Fruit fly (Drosophila melanogaster): ENCODE measurements around the gene Daxx.

The Daxx gene

dm6 chr2L:6470100-6470644, 10.6 kb upstream of the Daxx start:
- no peak for TF ChIP-seq CG17801 (GFP tag; optimal IDR thresholded peaks at IDR 0.05; ENCODE audit: partially characterized antibody)

DNA sequence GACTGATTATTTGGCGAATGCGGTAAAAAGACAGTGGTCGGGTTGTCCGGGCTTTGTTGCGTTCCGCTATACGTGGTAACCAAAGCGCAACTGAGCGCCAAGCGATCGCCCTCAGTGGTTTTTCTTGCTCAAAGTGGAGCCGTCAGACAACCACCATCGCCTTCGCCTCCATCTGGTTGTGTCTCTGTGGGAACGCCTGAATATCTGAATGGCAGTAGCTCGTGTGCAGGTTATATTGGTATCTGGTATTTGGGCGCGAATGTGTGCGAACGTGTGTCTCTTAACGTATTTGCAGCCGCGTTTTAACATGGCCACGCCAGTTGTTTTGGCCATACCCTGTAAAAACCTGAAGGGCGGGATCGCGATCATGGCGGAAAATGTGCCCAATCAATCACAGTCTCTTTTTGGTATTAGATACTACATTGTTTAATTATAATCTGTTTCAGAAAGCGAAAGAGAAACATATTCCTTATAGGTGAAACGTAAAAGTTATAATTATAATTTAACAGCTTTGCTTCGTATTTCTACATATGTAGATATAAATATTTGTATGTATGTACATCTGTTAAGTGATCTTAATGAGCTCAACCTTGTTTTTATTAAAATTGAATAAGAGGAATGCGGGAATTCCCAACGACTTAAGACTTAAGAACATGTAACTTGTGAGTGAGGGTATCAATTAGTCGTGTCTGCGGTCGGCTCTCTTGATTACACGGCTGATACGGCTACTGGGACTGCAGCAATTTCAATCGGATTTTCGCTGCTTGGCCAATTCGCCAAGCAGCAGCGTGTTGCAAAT, 8.6 kb upstream of the Daxx start:
- peak; percentile 21 for TF ChIP-seq CG17801 (GFP tag; optimal IDR thresholded peaks at IDR 0.05; ENCODE audit: partially characterized antibody)

DNA sequence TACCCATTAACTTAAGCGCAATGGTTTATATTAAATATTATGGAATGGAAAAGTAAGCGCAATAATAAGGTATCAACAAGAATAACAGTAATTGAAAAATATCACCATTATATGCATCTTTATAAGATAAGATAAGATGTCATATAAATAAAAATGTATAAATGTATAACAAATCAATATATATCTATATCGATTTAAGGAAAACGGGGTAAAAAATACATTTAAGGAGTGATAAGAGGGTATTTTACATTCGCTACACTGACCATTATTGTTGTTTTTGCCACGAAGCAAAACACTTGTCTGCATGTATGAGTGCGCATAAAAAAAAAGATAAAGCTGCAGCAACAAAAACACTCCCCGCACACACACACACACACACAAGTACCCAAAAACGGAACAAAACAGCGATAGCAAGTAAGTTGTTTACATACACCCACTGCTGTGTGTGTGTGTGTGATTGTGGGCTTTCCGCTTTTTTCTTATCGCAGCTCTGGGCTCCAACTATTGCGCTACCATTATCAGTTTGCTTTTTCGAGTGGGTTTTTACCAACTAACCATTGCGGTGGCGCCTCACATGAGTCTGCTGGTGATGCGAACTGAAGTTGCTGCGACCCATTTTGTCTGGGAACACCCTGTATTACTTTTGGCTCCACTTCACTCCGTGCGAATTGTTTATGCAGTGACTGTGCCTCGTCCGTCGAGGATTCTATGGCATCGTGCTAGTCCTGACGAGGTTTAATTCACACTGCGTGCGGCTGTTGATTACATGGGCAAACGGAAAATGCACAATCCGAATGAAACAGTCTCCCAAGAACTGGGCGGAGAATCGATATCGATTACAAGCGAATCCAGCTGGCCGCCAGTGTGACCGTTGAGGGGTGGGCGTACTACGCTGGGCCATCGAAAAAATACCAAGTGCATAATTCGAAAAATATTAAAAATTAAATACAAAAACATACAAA, 7.4 kb upstream of the Daxx start, which contains the start of gene mmy:
mmy (minus strand) TSS at position 829 of the 962 bp plus-strand sequence.
- peak; percentile 53 for TF ChIP-seq CG17801 (GFP tag; optimal IDR thresholded peaks at IDR 0.05; ENCODE audit: partially characterized antibody)

DNA sequence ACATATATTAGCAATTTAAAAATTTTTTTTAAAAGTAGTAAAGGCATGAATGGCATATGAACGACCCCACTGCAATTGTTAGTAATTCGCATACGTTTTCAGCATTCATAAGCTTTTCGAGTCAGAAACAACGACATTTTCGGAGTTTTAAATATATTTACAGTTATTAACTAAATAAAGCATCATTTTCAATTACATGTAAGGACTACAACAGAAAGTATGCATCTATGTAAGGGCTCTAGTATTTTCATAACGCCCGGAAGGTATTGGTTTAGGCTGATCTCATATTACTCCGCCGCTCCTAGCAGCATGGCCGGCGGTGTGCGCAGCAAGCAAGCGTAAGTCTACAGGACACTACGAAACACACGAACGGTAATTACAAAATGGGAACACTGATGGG, 6.4 kb upstream of the Daxx start:
- no peak for TF ChIP-seq CG17801 (GFP tag; optimal IDR thresholded peaks at IDR 0.05; ENCODE audit: partially characterized antibody)

DNA sequence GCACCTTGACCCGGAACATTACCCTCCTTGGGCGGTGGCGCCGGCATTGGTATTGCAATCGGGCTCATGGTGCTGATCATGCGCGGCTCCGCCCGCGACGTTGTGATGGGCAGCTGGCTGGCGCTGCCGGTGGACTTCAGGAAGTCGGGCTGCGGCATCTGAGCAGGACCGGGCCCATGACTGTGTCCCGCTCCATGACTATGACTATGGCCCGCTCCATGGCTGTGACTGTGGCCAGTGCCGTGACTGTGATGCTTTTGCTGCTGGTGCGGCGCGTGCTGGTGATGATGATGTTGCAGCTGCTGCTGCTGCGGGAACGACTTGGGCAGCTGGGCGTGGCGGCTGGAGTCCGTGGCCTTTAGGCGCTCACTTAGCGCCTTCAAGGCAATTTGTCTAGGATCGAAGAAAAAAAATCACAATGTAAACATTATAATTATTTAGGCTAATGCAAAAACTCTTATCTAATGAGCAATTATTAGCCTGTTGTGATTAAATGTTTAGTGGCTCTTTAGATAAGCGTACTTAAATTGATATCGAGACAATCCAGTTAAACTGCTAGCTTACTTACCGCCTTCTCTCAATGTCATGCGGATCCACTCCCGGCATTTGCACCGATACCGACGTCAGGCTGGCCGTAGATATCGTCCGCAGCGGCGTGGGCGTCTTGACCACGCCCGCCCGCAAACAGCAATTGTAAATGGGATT, 5.7 kb upstream of the Daxx start:
- TF ChIP-seq CG17801 (GFP tag; optimal IDR thresholded peaks at IDR 0.05; ENCODE audit: partially characterized antibody): no peak

DNA sequence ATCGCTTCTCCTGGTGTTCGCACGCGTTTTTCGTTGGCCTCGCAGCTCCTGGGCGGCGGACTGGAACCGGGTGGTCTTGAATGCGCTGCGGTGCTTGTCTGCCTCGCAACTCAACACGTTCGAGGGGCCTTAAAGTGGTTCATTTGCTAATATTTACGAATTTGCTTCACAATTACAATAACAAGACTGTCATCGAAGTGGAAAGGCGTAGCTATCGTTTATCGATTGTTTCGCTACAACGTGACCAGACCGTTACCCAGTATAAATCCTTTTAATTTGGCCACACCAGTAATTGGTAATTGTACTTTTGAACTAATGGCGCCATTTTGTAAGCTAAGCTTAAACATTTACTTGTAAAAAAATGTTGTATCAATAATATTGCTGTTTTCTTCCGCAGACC, 4.0 kb upstream of the Daxx start, which contains the start of gene CG9536:
CG9536 (minus strand) TSS at position 223 of the 400 bp plus-strand sequence.
- peak; percentile 58 for TF ChIP-seq CG17801 (GFP tag; optimal IDR thresholded peaks at IDR 0.05; ENCODE audit: partially characterized antibody)

- peak; percentile 69 for TF ChIP-seq CG17801 (GFP tag; optimal IDR thresholded peaks at IDR 0.05; ENCODE audit: partially characterized antibody)
Observed at dm6 chr2L:6479226-6479906, 1.4 kb upstream of the Daxx start.

- TF ChIP-seq CG17801 (GFP tag; optimal IDR thresholded peaks at IDR 0.05; ENCODE audit: partially characterized antibody): peak; percentile 25
Observed at dm6 chr2L:6481310-6481738, 595 bp downstream of the Daxx start.

DNA sequence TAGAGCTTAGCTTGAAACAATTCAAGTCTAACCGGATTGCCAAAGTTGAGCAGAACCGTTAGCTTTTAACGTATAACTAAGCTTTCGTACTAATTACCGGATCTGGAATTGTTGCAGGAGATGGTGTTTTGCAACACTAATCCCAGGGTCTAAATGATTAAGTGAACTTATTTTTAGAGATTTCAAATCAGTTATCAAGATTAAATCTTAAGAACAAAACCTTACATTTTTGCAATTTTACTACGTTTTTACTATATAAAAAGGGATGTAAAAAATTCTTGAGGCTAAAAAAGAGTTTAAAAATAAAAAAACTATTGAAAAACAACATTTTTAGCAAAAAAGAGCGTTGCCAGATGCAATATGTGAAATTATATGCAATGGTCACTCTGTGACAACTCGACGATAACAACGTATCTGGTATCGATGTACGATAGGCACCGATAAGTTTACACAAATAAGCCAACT, 8.0 kb downstream of the Daxx start, which contains the start of the genes KFase and epsilonCOP:
KFase (minus strand) TSS at position 81 of the 465 bp plus-strand sequence.
epsilonCOP (plus strand) TSS at position 415 of the 465 bp plus-strand sequence.
- TF ChIP-seq CG17801 (GFP tag; optimal IDR thresholded peaks at IDR 0.05; ENCODE audit: partially characterized antibody): peak; percentile 54

DNA sequence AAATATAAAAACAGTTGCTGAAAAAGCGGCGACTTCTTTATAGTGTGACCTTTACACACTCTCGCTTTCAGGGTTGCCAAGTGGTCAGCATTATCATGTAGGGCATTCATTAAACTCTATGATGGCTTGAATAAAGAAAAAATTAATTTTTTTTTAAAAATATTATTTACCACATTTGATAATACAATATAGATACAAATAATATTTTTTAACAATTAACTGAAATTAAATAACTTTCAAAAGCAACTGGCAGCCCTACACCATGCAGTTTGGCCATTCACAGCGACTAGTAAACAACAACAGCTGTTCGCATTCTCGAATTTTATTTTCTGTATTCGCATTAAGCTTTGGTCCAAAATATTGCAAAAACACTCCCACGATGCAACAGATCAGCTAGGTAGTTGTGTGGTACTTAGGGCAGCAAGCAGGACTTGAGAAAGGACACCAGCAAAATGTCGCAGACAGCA, 10.1 kb downstream of the Daxx start, which contains the start of the genes Phf5a and CG31638:
Phf5a (minus strand) TSS at position 61 of the 467 bp plus-strand sequence.
CG31638 (plus strand) TSS at position 279 of the 467 bp plus-strand sequence.
- peak; percentile 65 for TF ChIP-seq CG17801 (GFP tag; optimal IDR thresholded peaks at IDR 0.05; ENCODE audit: partially characterized antibody)

- peak; percentile 76 for TF ChIP-seq CG17801 (GFP tag; optimal IDR thresholded peaks at IDR 0.05; ENCODE audit: partially characterized antibody)
Observed at dm6 chr2L:6494405-6494816, 13.7 kb downstream of the Daxx start, which contains the start of gene CG9547. CG9547 (minus strand) TSS chr2L:6494532.

- no peak for TF ChIP-seq CG17801 (GFP tag; optimal IDR thresholded peaks at IDR 0.05; ENCODE audit: partially characterized antibody)
Observed at dm6 chr2L:6496753-6497152, 16.0 kb downstream of the Daxx start, which contains the start of gene CG9550. CG9550 (plus strand) TSS chr2L:6497053.

DNA sequence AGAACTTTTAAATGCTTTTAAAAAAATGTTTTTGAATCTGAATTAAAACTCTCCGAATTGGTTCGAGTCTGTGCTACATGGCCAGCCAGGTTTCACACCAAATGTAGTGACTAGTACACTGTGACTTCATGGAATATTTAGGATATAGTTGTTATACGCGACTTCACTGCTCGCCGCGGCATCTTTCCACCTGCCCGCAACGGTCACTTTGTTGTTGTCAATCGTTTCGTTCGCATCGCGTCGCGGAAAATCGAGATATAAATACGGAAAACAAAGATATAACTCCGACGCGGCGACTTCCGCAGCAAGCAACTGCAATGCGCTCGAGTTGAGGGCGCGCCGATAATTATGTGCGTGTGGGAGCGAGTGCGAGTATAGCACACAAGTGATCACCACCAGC, 17.7 kb downstream of the Daxx start, which contains the start of gene CG31637:
CG31637 (plus strand) TSS at position 200 of the 400 bp plus-strand sequence.
- peak; percentile 65 for TF ChIP-seq CG17801 (GFP tag; optimal IDR thresholded peaks at IDR 0.05; ENCODE audit: partially characterized antibody)

Data from ovary, adult (tissue).